Fruit fly (Drosophila melanogaster): Measurements from ENCODE around the gene CG34250.
A peak's percentile ranks its signal among the peaks of the same experiment; 100 is the strongest.

CG34250 gene

dm6 chr3L:17485280-17485792, 9.3 kb downstream of the CG34250 start:
- TF ChIP-seq Dll (optimal IDR thresholded peaks at IDR 0.05) (no peak), EcR (GFP tag; optimal IDR thresholded peaks at IDR 0.05) (no peak), psq (optimal IDR thresholded peaks at IDR 0.05) (no peak), CG8478 (optimal IDR thresholded peaks at IDR 0.05) (no peak)

DNA sequence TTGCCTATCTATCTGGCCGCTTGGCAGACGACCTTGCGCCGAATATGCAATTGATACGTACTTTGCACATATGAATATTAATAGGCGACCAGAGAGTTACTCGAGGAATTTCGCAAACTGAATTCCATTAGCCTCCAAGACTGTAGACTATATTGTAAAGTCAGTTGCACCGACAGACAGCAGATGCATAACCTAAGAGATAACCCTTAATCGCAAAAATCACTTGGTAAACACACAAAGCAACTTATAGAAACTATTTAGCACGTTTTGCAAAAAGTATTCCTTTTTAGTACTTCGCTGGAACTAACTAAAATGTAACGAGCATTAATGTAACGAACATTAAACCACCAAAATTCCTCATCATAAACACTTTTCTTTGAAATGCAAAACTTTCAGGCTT, 10.1 kb downstream of the CG34250 start, which contains the start of gene CG6333:
TSS of gene CG6333 (minus strand) at position 101 of the 400 bp plus-strand sequence.
- no peak for TF ChIP-seq pan (optimal IDR thresholded peaks at IDR 0.05)
- TF ChIP-seq psq (optimal IDR thresholded peaks at IDR 0.05), result no peak
- no peak for TF ChIP-seq usp (GFP tag; optimal IDR thresholded peaks at IDR 0.05)
- no peak for TF ChIP-seq CG8478 (optimal IDR thresholded peaks at IDR 0.05)
- TF ChIP-seq Dll (optimal IDR thresholded peaks at IDR 0.05), result no peak
- TF ChIP-seq EcR (GFP tag; optimal IDR thresholded peaks at IDR 0.05), result no peak

DNA sequence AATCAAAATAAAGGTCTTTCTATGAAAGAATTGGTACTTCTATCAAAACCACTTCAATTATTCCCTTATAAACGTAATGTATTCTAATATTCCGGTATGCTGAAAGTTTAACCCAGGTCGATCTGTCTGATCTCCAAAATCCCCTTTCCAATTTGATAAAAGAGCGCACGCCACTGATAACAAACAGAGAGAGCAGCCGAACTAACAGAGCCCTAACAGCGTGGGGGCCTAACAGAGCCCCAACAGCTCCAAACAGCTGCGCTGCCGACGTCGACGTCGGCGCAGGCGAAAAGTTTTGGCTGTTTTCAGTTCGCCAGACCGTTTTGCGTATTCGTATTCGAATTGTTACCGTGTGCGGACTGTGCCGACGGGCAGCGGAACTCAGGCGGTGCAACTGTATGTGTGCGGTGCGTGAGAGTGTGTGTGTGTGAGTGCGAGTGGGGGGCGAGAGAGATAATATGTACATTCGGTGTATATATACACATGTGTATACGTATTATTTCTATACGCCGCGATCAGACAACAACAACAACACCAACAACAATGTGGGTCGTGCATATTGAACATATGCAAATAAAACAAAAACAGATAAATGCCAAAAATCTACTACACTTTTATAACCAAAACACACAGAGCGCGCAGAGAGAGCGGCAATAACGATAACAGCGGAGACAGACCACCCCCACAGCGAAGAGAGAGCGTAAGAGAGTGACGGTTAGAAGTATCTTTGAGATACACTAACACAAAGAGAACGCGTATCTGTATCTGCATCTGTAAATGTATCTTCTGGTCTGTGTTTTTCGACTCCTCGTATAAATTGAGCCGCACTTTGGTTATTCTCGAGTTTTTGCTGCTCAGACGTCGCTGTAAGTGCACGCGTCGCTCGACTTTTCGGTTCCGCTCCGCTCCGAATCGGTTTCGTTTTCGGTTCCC, 11.0 kb downstream of the CG34250 start, which contains the start of gene Oatp74D:
TSS of gene Oatp74D (plus strand) at position 325 of the 933 bp plus-strand sequence.
- peak; percentile 16 for TF ChIP-seq CG8478 (optimal IDR thresholded peaks at IDR 0.05)
- no peak for TF ChIP-seq EcR (GFP tag; optimal IDR thresholded peaks at IDR 0.05)
- TF ChIP-seq psq (optimal IDR thresholded peaks at IDR 0.05), result no peak
- peak; percentile 30 for TF ChIP-seq Dll (optimal IDR thresholded peaks at IDR 0.05)
- no peak for TF ChIP-seq usp (GFP tag; optimal IDR thresholded peaks at IDR 0.05)

DNA sequence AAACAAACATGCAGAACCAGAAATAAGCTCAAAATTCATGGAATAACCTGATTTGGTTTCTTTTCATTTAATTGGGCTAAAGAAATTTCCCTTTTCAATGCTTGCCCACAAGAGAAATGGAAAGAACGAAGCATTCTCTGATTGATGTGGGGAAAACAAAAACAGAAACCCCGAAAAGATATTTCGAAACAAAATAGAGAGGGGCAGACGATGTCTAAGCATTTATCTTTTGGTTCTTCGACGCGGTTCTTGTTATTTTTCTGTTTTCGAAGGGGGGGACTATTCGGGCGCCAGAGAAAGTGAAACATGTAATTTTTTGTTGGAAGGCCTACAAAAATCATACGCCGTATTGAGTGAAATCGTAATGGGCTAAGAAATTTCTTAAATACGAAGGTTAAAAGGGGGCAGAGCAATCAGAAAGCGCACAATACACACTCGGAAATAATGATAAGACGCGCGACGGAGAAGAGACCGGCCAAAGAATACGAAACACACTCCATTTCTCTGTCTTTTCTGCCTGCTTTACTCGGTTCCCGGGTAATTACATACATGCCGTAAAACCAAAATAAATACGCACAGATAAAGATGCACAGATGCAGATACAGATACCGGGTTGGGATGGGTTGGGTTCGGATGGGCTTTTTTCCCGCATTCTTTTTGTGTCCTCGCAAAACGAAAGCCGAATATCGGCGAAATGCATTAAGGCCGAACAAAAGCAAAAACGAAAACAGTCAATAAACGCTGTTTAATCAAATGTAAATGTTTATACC, 12.8 kb downstream of the CG34250 start:
- TF ChIP-seq pan (optimal IDR thresholded peaks at IDR 0.05), result no peak
- TF ChIP-seq CG8478 (optimal IDR thresholded peaks at IDR 0.05), result no peak
- TF ChIP-seq usp (GFP tag; optimal IDR thresholded peaks at IDR 0.05), result no peak
- no peak for TF ChIP-seq Dll (optimal IDR thresholded peaks at IDR 0.05)
- no peak for TF ChIP-seq psq (optimal IDR thresholded peaks at IDR 0.05)
- no peak for TF ChIP-seq EcR (GFP tag; optimal IDR thresholded peaks at IDR 0.05)

DNA sequence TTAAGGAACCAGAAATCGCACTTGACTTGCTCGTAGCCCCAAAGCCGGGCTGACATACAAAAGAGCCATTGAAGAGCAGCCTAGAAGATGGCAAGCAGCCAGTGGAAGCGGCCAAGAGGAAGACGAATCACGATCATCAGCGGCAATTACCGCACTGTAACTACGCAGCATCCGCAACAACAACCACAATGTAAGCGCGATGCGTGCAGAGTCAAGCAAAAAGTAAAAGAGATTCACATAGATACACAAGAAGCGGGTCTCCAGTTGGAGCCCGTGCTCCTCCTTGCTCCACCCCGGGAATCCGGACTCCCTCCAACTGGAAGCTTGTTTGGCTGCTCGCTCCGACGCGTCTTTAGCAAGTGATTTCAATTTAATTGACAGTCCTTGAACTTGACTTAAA, 15.6 kb downstream of the CG34250 start:
- no peak for TF ChIP-seq pan (optimal IDR thresholded peaks at IDR 0.05)
- no peak for TF ChIP-seq Dll (optimal IDR thresholded peaks at IDR 0.05)
- no peak for TF ChIP-seq usp (GFP tag; optimal IDR thresholded peaks at IDR 0.05)
- no peak for TF ChIP-seq CG8478 (optimal IDR thresholded peaks at IDR 0.05)
- no peak for TF ChIP-seq EcR (GFP tag; optimal IDR thresholded peaks at IDR 0.05)

DNA sequence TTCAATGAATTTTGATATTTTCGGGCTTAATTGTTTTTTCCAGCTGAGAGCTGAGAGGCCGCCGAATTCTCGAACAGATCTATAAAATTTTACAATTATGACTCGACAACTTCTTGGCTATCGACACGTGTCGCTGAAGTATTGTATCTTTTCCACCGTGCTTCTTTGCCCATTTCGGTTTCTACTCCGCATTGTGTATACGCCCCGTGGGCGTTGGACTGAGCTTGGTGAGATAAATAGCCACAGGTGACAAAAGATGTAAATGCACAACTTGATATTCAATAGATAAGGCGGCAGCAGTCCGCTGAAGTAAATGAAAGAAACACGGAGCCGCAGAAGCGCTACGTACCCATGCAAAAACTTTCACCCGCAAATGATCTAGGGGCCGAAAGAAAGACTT, 17.2 kb downstream of the CG34250 start:
- no peak for TF ChIP-seq usp (GFP tag; optimal IDR thresholded peaks at IDR 0.05)
- no peak for TF ChIP-seq EcR (GFP tag; optimal IDR thresholded peaks at IDR 0.05)
- no peak for TF ChIP-seq CG8478 (optimal IDR thresholded peaks at IDR 0.05)
- TF ChIP-seq psq (optimal IDR thresholded peaks at IDR 0.05), result no peak
- no peak for TF ChIP-seq Dll (optimal IDR thresholded peaks at IDR 0.05)
- TF ChIP-seq pan (optimal IDR thresholded peaks at IDR 0.05), result no peak

- TF ChIP-seq Dll (optimal IDR thresholded peaks at IDR 0.05) (no peak), CG8478 (optimal IDR thresholded peaks at IDR 0.05) (no peak), psq (optimal IDR thresholded peaks at IDR 0.05) (no peak), pan (optimal IDR thresholded peaks at IDR 0.05) (no peak), EcR (GFP tag; optimal IDR thresholded peaks at IDR 0.05) (no peak), usp (GFP tag; optimal IDR thresholded peaks at IDR 0.05) (no peak)
These were observed 17.9 kb downstream of the CG34250 start for dm6 chr3L:17493807-17494404.

- TF ChIP-seq psq (optimal IDR thresholded peaks at IDR 0.05) (no peak), EcR (GFP tag; optimal IDR thresholded peaks at IDR 0.05) (no peak)
These were observed 18.5 kb downstream of the CG34250 start, which contains the start of gene edin for dm6 chr3L:17494541-17494940. Gene edin, plus strand, starts transcription at chr3L:17494880.

dm6 chr3L:17495266-17495961, 19.4 kb downstream of the CG34250 start:
- no peak for TF ChIP-seq CG8478 (optimal IDR thresholded peaks at IDR 0.05)
- TF ChIP-seq EcR (GFP tag; optimal IDR thresholded peaks at IDR 0.05), result peak; percentile 56 to 81
- no peak for TF ChIP-seq psq (optimal IDR thresholded peaks at IDR 0.05)
- no peak for TF ChIP-seq pan (optimal IDR thresholded peaks at IDR 0.05)
- peak; percentile 19 for TF ChIP-seq Dll (optimal IDR thresholded peaks at IDR 0.05)
- TF ChIP-seq usp (GFP tag; optimal IDR thresholded peaks at IDR 0.05), result no peak

DNA sequence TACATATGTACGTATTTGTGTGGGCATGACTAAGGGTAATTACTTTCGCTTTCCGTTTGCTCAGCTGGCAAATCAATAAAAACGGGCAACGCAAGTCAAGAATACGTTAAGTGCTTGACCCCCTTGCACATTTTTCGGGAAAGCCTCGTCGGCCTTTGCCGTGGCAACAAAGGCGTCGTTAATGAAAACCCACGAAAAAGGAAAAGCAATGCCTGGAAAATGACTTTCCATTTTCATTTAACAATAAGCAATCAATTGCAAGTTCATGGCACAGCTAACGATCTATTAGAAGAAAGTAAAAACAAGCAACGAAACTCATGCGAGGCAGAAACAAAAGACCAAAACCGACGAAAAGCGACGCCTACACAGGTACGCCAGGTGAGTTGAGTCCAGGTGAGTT, 20.0 kb downstream of the CG34250 start:
- no peak for TF ChIP-seq EcR (GFP tag; optimal IDR thresholded peaks at IDR 0.05)

DNA sequence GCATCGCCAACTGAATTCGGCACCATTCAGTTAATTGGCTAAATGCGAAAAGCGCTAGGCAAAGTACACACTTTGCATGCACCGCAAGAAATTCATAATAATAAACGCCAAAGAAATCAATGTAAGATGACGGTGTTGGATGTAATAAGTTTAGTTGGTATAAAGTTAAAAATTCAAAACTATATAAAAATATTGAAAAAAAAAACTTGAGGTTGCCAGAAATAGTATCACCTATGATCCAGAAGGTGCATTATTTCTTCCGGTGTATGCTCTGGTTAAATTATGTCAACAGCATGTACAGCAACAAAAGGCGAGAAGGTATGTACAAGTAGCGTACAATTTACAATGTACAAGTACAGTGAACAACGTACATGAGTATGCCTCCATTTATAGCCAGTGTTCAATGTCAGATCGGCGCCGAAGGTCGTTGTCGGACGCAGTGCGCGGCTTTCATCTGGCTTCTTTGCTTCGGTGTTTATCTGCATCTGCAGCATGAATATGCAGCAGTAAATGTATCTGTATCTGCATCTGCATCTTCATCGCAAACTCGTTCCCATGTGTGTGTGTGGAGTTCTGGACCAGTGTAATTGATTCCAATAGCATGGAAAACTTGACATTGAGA, 21.0 kb downstream of the CG34250 start:
- TF ChIP-seq psq (optimal IDR thresholded peaks at IDR 0.05) (no peak), EcR (GFP tag; optimal IDR thresholded peaks at IDR 0.05) (no peak), Dll (optimal IDR thresholded peaks at IDR 0.05) (no peak), pan (optimal IDR thresholded peaks at IDR 0.05) (no peak), usp (GFP tag; optimal IDR thresholded peaks at IDR 0.05) (no peak), CG8478 (optimal IDR thresholded peaks at IDR 0.05) (no peak)
